Worm (Caenorhabditis elegans) whole organism, L3 larva: ENCODE data around the gene F31B12.3.

ENCODE experiments used
- R02D3.7 ChIP-seq: fragments of 150-350 bp; optimal IDR thresholded peaks from 2 replicates; lab custom pipeline; 2014; ENCODE audit warnings: missing biosample characterization, missing genetic modification characterization
- ZK546.5 ChIP-seq: sonication (generic microtip); optimal IDR thresholded peaks from 2 replicates; lab custom pipeline; 2017; ENCODE audit warnings: missing biosample characterization, missing genetic modification characterization
- aly-2 ChIP-seq: fragments of 150-350 bp; optimal IDR thresholded peaks from 2 replicates; lab custom pipeline; 2014; ENCODE audit warnings: missing biosample characterization, missing genetic modification characterization
- ama-1 ChIP-seq: fragments of 150-350 bp; optimal IDR thresholded peaks from 2 replicates; lab custom pipeline; 2018
- ceh-16 ChIP-seq: sonication (generic microtip); optimal IDR thresholded peaks from 2 replicates; lab custom pipeline; 2017; ENCODE audit warnings: missing biosample characterization, missing genetic modification characterization
- ceh-28 ChIP-seq: fragments of 150-350 bp; optimal IDR thresholded peaks from 2 replicates; lab custom pipeline; 2014; ENCODE audit warnings: missing biosample characterization, missing genetic modification reagents, missing genetic modification characterization
- ceh-82 ChIP-seq: fragments of 150-350 bp; optimal IDR thresholded peaks from 2 replicates; lab custom pipeline; 2014; ENCODE audit warnings: missing biosample characterization, missing genetic modification characterization
- ceh-9 ChIP-seq: sonication (generic microtip); optimal IDR thresholded peaks from 2 replicates; lab custom pipeline; 2018; ENCODE audit warnings: missing biosample characterization, missing genetic modification characterization
- daf-12 ChIP-seq: fragments of 150-350 bp; optimal IDR thresholded peaks from 2 replicates; lab custom pipeline; 2014; ENCODE audit warnings: missing biosample characterization, missing genetic modification reagents, missing genetic modification characterization
- egl-27 ChIP-seq: sonication (generic microtip); optimal IDR thresholded peaks from 4 replicates; lab custom pipeline; 2017; ENCODE audit warnings: missing biosample characterization, missing genetic modification reagents, missing genetic modification characterization
- egl-5 ChIP-seq: fragments of 150-350 bp; optimal IDR thresholded peaks from 2 replicates; lab custom pipeline; 2017; ENCODE audit warnings: missing biosample characterization, missing genetic modification reagents, missing genetic modification characterization, inconsistent platforms
- elt-1 ChIP-seq: fragments of 150-350 bp; optimal IDR thresholded peaks from 2 replicates; lab custom pipeline; 2014; ENCODE audit warnings: missing biosample characterization, missing genetic modification characterization
- elt-2 ChIP-seq: sonication (generic microtip); optimal IDR thresholded peaks from 2 replicates; lab custom pipeline; 2016; ENCODE audit warnings: missing genetic modification reagents, mild to moderate bottlenecking, missing genetic modification characterization, missing compliant biosample characterization
- elt-3 ChIP-seq, 3 experiments: fragments of 150-350 bp in 1 of 3; sonication (generic microtip) in 2 of 3; optimal IDR thresholded peaks; 2 replicates in 2 of 3; 4 replicates in 1 of 3; lab custom pipeline; 2014 to 2017; ENCODE audit warnings: missing biosample characterization in 3 of 3, missing genetic modification characterization in 3 of 3
- eor-1 ChIP-seq, 2 experiments: fragments of 150-350 bp; optimal IDR thresholded peaks; 2 replicates each; lab custom pipeline; 2014 to 2018; ENCODE audit warnings: missing biosample characterization in 2 of 2, missing genetic modification characterization in 2 of 2
- fkh-10 ChIP-seq: sonication (generic microtip); optimal IDR thresholded peaks from 2 replicates; lab custom pipeline; 2017; ENCODE audit warnings: missing biosample characterization, missing genetic modification reagents, missing genetic modification characterization
- fkh-2 ChIP-seq: fragments of 150-350 bp; optimal IDR thresholded peaks from 2 replicates; lab custom pipeline; 2014; ENCODE audit warnings: missing biosample characterization, missing genetic modification reagents, missing genetic modification characterization
- fos-1 ChIP-seq: fragments of 150-350 bp; optimal IDR thresholded peaks from 2 replicates; lab custom pipeline; 2014; ENCODE audit warnings: missing biosample characterization, missing genetic modification characterization
- hmg-11 ChIP-seq: sonication (generic microtip); optimal IDR thresholded peaks from 2 replicates; lab custom pipeline; 2016; ENCODE audit warnings: missing genetic modification characterization, missing compliant biosample characterization
- jun-1 ChIP-seq: fragments of 150-350 bp; optimal IDR thresholded peaks from 2 replicates; lab custom pipeline; 2014; ENCODE audit warnings: missing biosample characterization, missing genetic modification reagents, missing genetic modification characterization
- lin-15B ChIP-seq: fragments of 150-350 bp; optimal IDR thresholded peaks from 2 replicates; lab custom pipeline; 2014; ENCODE audit warnings: missing biosample characterization, missing genetic modification characterization
- lin-39 ChIP-seq: fragments of 150-350 bp; optimal IDR thresholded peaks from 2 replicates; lab custom pipeline; 2018; ENCODE audit warnings: missing biosample characterization, missing genetic modification reagents, missing genetic modification characterization
- lsy-12 ChIP-seq: sonication (generic microtip); optimal IDR thresholded peaks from 2 replicates; lab custom pipeline; 2016; ENCODE audit warnings: mild to moderate bottlenecking, missing genetic modification characterization, missing compliant biosample characterization
- mdl-1 ChIP-seq: fragments of 150-350 bp; optimal IDR thresholded peaks from 2 replicates; lab custom pipeline; 2014; ENCODE audit warnings: missing biosample characterization, missing genetic modification characterization
- mml-1 ChIP-seq: fragments of 150-350 bp; sonication (generic microtip); optimal IDR thresholded peaks from 3 replicates; lab custom pipeline; 2014; ENCODE audit warnings: missing biosample characterization, missing genetic modification characterization
- nfya-1 ChIP-seq: sonication (generic microtip); optimal IDR thresholded peaks from 2 replicates; lab custom pipeline; 2017; ENCODE audit warnings: missing genetic modification characterization, mild to moderate bottlenecking, missing compliant biosample characterization, antibody characterized with exemption, moderate library complexity; ENCODE audit not compliant: insufficient read depth
- nhr-11 ChIP-seq: fragments of 150-350 bp; optimal IDR thresholded peaks from 2 replicates; lab custom pipeline; 2014; ENCODE audit warnings: missing biosample characterization, missing genetic modification characterization
- nhr-12 ChIP-seq: fragments of 150-350 bp; optimal IDR thresholded peaks from 2 replicates; lab custom pipeline; 2014; ENCODE audit warnings: missing biosample characterization, missing genetic modification characterization
- nhr-23 ChIP-seq: fragments of 150-350 bp; optimal IDR thresholded peaks from 2 replicates; lab custom pipeline; 2014; ENCODE audit warnings: missing biosample characterization, missing genetic modification reagents, missing genetic modification characterization
- nhr-237 ChIP-seq: fragments of 150-350 bp; optimal IDR thresholded peaks from 2 replicates; lab custom pipeline; 2014; ENCODE audit warnings: missing biosample characterization, missing genetic modification characterization
- nhr-25 ChIP-seq: sonication (generic microtip); optimal IDR thresholded peaks from 2 replicates; lab custom pipeline; 2017; ENCODE audit warnings: missing biosample characterization, missing genetic modification characterization
- nhr-28 ChIP-seq: fragments of 150-350 bp; optimal IDR thresholded peaks from 2 replicates; lab custom pipeline; 2014; ENCODE audit warnings: missing biosample characterization, missing genetic modification characterization
- nhr-43 ChIP-seq: sonication (generic microtip); optimal IDR thresholded peaks from 2 replicates; lab custom pipeline; 2016; ENCODE audit warnings: mild to moderate bottlenecking, missing genetic modification characterization, missing compliant biosample characterization; ENCODE audit not compliant: poor library complexity, severe bottlenecking
- nhr-67 ChIP-seq: fragments of 150-350 bp; optimal IDR thresholded peaks from 2 replicates; lab custom pipeline; 2014; ENCODE audit warnings: missing biosample characterization, missing genetic modification characterization
- nhr-76 ChIP-seq: fragments of 150-350 bp; sonication (generic microtip); optimal IDR thresholded peaks from 5 replicates; lab custom pipeline; 2014; ENCODE audit warnings: missing biosample characterization, missing genetic modification characterization
- nhr-77 ChIP-seq: fragments of 150-350 bp; optimal IDR thresholded peaks from 2 replicates; lab custom pipeline; 2014; ENCODE audit warnings: missing biosample characterization, missing genetic modification characterization
- pha-4 ChIP-seq: fragments of 150-350 bp; optimal IDR thresholded peaks from 2 replicates; lab custom pipeline; 2014; ENCODE audit warnings: missing biosample characterization, missing genetic modification reagents, missing genetic modification characterization
- pqm-1 ChIP-seq: fragments of 150-350 bp; optimal IDR thresholded peaks from 2 replicates; lab custom pipeline; 2017; ENCODE audit warnings: missing biosample characterization, missing genetic modification characterization, inconsistent platforms
- sea-2 ChIP-seq: fragments of 150-350 bp; sonication (generic microtip); optimal IDR thresholded peaks from 4 replicates; lab custom pipeline; 2014; ENCODE audit warnings: missing biosample characterization, missing genetic modification reagents, missing genetic modification characterization
- skn-1 ChIP-seq: fragments of 150-350 bp; optimal IDR thresholded peaks from 2 replicates; lab custom pipeline; 2014; ENCODE audit warnings: missing biosample characterization, missing genetic modification characterization
- snpc-4 ChIP-seq: fragments of 150-350 bp; optimal IDR thresholded peaks from 2 replicates; lab custom pipeline; 2014; ENCODE audit warnings: missing biosample characterization, missing genetic modification characterization
- tbx-2 ChIP-seq: sonication (generic microtip); optimal IDR thresholded peaks from 2 replicates; lab custom pipeline; 2016; ENCODE audit warnings: mild to moderate bottlenecking, missing genetic modification characterization, missing compliant biosample characterization
- unc-39 ChIP-seq: sonication (generic microtip); optimal IDR thresholded peaks from 4 replicates; lab custom pipeline; 2017; ENCODE audit warnings: missing biosample characterization, missing genetic modification characterization
- unc-62 ChIP-seq: fragments of 150-350 bp; sonication (generic microtip); optimal IDR thresholded peaks from 4 replicates; lab custom pipeline; 2014; ENCODE audit warnings: missing biosample characterization, missing genetic modification reagents, missing genetic modification characterization
- zag-1 ChIP-seq: fragments of 150-350 bp; optimal IDR thresholded peaks from 2 replicates; lab custom pipeline; 2014; ENCODE audit warnings: missing biosample characterization, missing genetic modification characterization
- ztf-11 ChIP-seq: fragments of 150-350 bp; optimal IDR thresholded peaks from 2 replicates; lab custom pipeline; 2014; ENCODE audit warnings: missing biosample characterization, missing genetic modification characterization
- ztf-4 ChIP-seq: fragments of 150-350 bp; optimal IDR thresholded peaks from 2 replicates; lab custom pipeline; 2014; ENCODE audit warnings: missing biosample characterization, missing genetic modification characterization

F31B12.3 gene

ce11 chrX:10774865-10775264 lies 45.5 kb downstream of the F31B12.3 start:
- TF ChIP-seq mdl-1: no peak
- no peak for TF ChIP-seq fos-1
- peak; percentile 9 for TF ChIP-seq elt-2 (tag; lab: Kevin White, UChicago)

- TF ChIP-seq fkh-10 (GFP tag; lab: Kevin White, UChicago): no peak
- TF ChIP-seq ztf-11 (tag; lab: Kevin White, UChicago): no peak
- no peak for TF ChIP-seq fos-1
- peak; percentile 66 for TF ChIP-seq nhr-23
- TF ChIP-seq nhr-11 (tag; lab: Kevin White, UChicago): no peak
- TF ChIP-seq nhr-43 (tag; lab: Kevin White, UChicago): peak; percentile 88
- TF ChIP-seq nhr-12 (tag; lab: Kevin White, UChicago): no peak
- no peak for TF ChIP-seq sea-2 (GFP tag; lab: Kevin White, UChicago)
- no peak for TF ChIP-seq elt-3 (tag; optimal IDR thresholded peaks at IDR 0.05; lab: Kevin White, UChicago)
- no peak for TF ChIP-seq lin-15B (tag; lab: Kevin White, UChicago)
- TF ChIP-seq egl-27 (tag; lab: Kevin White, UChicago): no peak
- no peak for TF ChIP-seq skn-1 (tag; lab: Kevin White, UChicago)
- TF ChIP-seq pqm-1 (tag; lab: Kevin White, UChicago): peak; percentile 12
- TF ChIP-seq ceh-82 (tag; lab: Kevin White, UChicago): no peak
- no peak for TF ChIP-seq nhr-67 (tag; lab: Kevin White, UChicago)
- no peak for TF ChIP-seq unc-39 (tag; lab: Kevin White, UChicago)
- no peak for TF ChIP-seq nhr-28 (tag; lab: Kevin White, UChicago)
- no peak for TF ChIP-seq ztf-4
- no peak for TF ChIP-seq nhr-237 (tag; lab: Kevin White, UChicago)
- no peak for TF ChIP-seq nhr-77 (tag; lab: Kevin White, UChicago)
- no peak for TF ChIP-seq lin-39 (tag; lab: Kevin White, UChicago)
- TF ChIP-seq nhr-25: peak; percentile 68
These were observed 47.6 kb downstream of the F31B12.3 start for ce11 chrX:10772763-10773162.

ce11 chrX:10772165-10772584 lies 48.2 kb downstream of the F31B12.3 start:
- peak; percentile 65 for TF ChIP-seq lin-39 (tag; lab: Kevin White, UChicago)
- TF ChIP-seq ama-1 (lab: Kevin White, UChicago): no peak
- TF ChIP-seq egl-27 (tag; lab: Kevin White, UChicago): peak; percentile 75
- no peak for TF ChIP-seq nhr-76 (tag; lab: Kevin White, UChicago)
- no peak for TF ChIP-seq fos-1
- no peak for TF ChIP-seq ztf-4
- TF ChIP-seq nhr-67 (tag; lab: Kevin White, UChicago): no peak
- TF ChIP-seq nhr-237 (tag; lab: Kevin White, UChicago): no peak
- TF ChIP-seq zag-1 (tag; lab: Kevin White, UChicago): no peak
- TF ChIP-seq elt-1 (tag; lab: Kevin White, UChicago): no peak
- no peak for TF ChIP-seq fkh-2 (tag; lab: Kevin White, UChicago)
- TF ChIP-seq elt-2 (tag; lab: Kevin White, UChicago): peak; percentile 93
- no peak for TF ChIP-seq fkh-10 (GFP tag; lab: Kevin White, UChicago)
- TF ChIP-seq mml-1: no peak
- TF ChIP-seq unc-39 (tag; lab: Kevin White, UChicago): no peak
- TF ChIP-seq nhr-43 (tag; lab: Kevin White, UChicago): peak; percentile 59
- TF ChIP-seq elt-3 (tag; optimal IDR thresholded peaks at IDR 0.05; lab: Kevin White, UChicago): peak in 1 of 3 experiments; percentile 80
- no peak for TF ChIP-seq daf-12 (tag; lab: Kevin White, UChicago)
- TF ChIP-seq lin-15B (tag; lab: Kevin White, UChicago): no peak
- TF ChIP-seq sea-2 (GFP tag; lab: Kevin White, UChicago): no peak
- no peak for TF ChIP-seq ceh-16 (tag; lab: Kevin White, UChicago)
- no peak for TF ChIP-seq tbx-2 (tag; lab: Kevin White, UChicago)
- peak; percentile 50 for TF ChIP-seq nhr-25
- no peak for TF ChIP-seq nhr-28 (tag; lab: Kevin White, UChicago)
- no peak for TF ChIP-seq nhr-12 (tag; lab: Kevin White, UChicago)
- no peak for TF ChIP-seq mdl-1
- TF ChIP-seq nhr-23: peak; percentile 74
- TF ChIP-seq unc-62 (GFP tag; lab: Kevin White, UChicago): peak; percentile 28
- peak; percentile 30 for TF ChIP-seq lsy-12
- no peak for TF ChIP-seq ztf-11 (tag; lab: Kevin White, UChicago)
- TF ChIP-seq ceh-9: no peak
- TF ChIP-seq pha-4 (tag; lab: Kevin White, UChicago): peak; percentile 75
- TF ChIP-seq R02D3.7 (tag; lab: Kevin White, UChicago): peak; percentile 40
- no peak for TF ChIP-seq aly-2 (tag; lab: Kevin White, UChicago)
- TF ChIP-seq eor-1 (tag; optimal IDR thresholded peaks at IDR 0.05; lab: Kevin White, UChicago): no peak
- no peak for TF ChIP-seq ceh-82 (tag; lab: Kevin White, UChicago)
- TF ChIP-seq hmg-11 (tag; lab: Kevin White, UChicago): no peak
- no peak for TF ChIP-seq ZK546.5
- TF ChIP-seq ceh-28 (tag; lab: Kevin White, UChicago): peak; percentile 80
- TF ChIP-seq egl-5 (tag; lab: Kevin White, UChicago): peak; percentile 90
- peak; percentile 78 for TF ChIP-seq jun-1 (tag; lab: Kevin White, UChicago)
- no peak for TF ChIP-seq nhr-11 (tag; lab: Kevin White, UChicago)
- no peak for TF ChIP-seq snpc-4 (tag; lab: Kevin White, UChicago)
- TF ChIP-seq nfya-1 (tag; lab: Kevin White, UChicago): peak; percentile 68
- TF ChIP-seq pqm-1 (tag; lab: Kevin White, UChicago): peak; percentile 92
